Worm (Caenorhabditis elegans) whole organism, late embryonic: ENCODE measurements around the gene Y53G8AM.8.

Experiments
- ama-1 ChIP-seq: fragments of 150-350 bp; optimal IDR thresholded peaks from 2 replicates; lab custom pipeline; 2014
- ceh-19 ChIP-seq: fragments of 200-800 bp; sonication (Bioruptor generic); optimal IDR thresholded peaks from 2 replicates; lab custom pipeline; 2018; ENCODE audit warnings: mild to moderate bottlenecking, missing genetic modification characterization, missing compliant biosample characterization
- ceh-34 ChIP-seq: sonication (generic microtip); optimal IDR thresholded peaks from 2 replicates; lab custom pipeline; 2016; ENCODE audit warnings: mild to moderate bottlenecking, missing genetic modification characterization, missing compliant biosample characterization
- dmd-4 ChIP-seq: sonication (generic microtip); optimal IDR thresholded peaks from 2 replicates; lab custom pipeline; 2016; ENCODE audit warnings: borderline replicate concordance, missing genetic modification characterization, missing compliant biosample characterization
- elt-4 ChIP-seq: sonication (generic microtip); optimal IDR thresholded peaks from 2 replicates; lab custom pipeline; 2016; ENCODE audit warnings: missing genetic modification characterization, missing compliant biosample characterization
- fkh-10 ChIP-seq: fragments of 150-350 bp; optimal IDR thresholded peaks from 2 replicates; lab custom pipeline; 2014; ENCODE audit warnings: missing biosample characterization, missing genetic modification reagents, missing genetic modification characterization
- nfya-1 ChIP-seq: sonication (generic microtip); optimal IDR thresholded peaks from 2 replicates; lab custom pipeline; 2017; ENCODE audit warnings: missing genetic modification characterization, mild to moderate bottlenecking, missing compliant biosample characterization, antibody characterized with exemption, moderate library complexity
- sox-4 ChIP-seq: sonication (generic microtip); optimal IDR thresholded peaks from 2 replicates; lab custom pipeline; 2017; ENCODE audit warnings: mild to moderate bottlenecking, missing genetic modification characterization, inconsistent platforms, missing compliant biosample characterization
- syd-9 ChIP-seq: sonication (generic microtip); optimal IDR thresholded peaks from 2 replicates; lab custom pipeline; 2016; ENCODE audit warnings: mild to moderate bottlenecking, missing genetic modification characterization, moderate library complexity, missing compliant biosample characterization
- tbx-2 ChIP-seq: sonication (generic microtip); optimal IDR thresholded peaks from 2 replicates; lab custom pipeline; 2016; ENCODE audit warnings: missing genetic modification characterization, missing compliant biosample characterization
- unc-86 ChIP-seq: sonication (generic microtip); optimal IDR thresholded peaks from 2 replicates; lab custom pipeline; 2016; ENCODE audit warnings: missing genetic modification characterization, missing compliant biosample characterization

ce11 chrIII:3220287-3220686 lies 58.2 kb downstream of the Y53G8AM.8 start:
- no peak for TF ChIP-seq unc-86 (tag; lab: Kevin White, UChicago)
- no peak for TF ChIP-seq ama-1
- no peak for TF ChIP-seq ceh-34 (tag; lab: Kevin White, UChicago)
- no peak for TF ChIP-seq fkh-10
- peak; percentile 4 for TF ChIP-seq tbx-2 (tag; lab: Kevin White, UChicago)
- no peak for TF ChIP-seq elt-4 (tag; lab: Kevin White, UChicago)
- no peak for TF ChIP-seq sox-4
- no peak for TF ChIP-seq dmd-4
- TF ChIP-seq ceh-19 (GFP tag; lab: Kevin White, UChicago): no peak
- peak; percentile 59 for TF ChIP-seq nfya-1 (tag; lab: Kevin White, UChicago)
- TF ChIP-seq syd-9 (tag; lab: Kevin White, UChicago): no peak
